Worm (Caenorhabditis elegans): ENCODE results near the gene M110.9.

Gene M110.9

DNA sequence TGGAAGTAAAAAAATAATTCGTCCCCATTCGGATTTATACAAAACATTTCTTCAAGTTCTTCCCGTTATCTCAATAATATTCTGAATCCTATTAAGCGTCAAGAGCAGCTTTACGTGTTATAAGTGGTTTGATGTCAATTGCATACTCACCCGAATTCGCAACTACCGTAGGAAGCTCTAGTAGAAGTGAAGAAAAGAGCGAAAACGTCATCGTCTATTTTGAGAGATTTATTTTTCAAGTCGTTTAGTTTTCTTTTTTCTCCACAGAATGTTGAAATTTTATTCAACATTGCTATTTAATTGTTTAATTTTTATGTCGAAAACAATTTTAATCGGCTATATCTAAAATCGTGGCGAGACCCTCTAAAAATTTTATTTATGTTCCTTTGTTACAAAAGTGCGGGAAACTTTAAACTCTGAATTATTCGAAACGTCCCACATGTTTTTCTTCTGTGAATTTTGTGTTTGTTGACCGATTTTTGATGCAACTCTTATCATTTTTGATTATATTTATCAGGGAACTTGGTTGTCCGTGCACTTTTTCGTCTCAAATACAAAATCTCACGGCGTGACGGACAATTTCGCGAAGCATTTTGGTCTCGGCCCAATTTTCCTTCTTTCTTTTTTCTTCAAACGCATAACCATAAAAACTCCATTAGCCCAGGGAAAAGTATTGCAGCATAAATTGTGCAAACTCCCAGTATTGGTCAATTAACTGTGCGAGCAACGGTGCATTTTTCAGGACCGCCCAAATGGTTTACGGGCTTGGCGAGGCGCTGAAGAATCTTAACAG, 39.0 kb downstream of the M110.9 start, which contains the start of gene tdc-1:
tdc-1 (plus strand) TSS at position 743 of the 793 bp plus-strand sequence.
- TF ChIP-seq sea-1 (GFP tag; conservative IDR thresholded peaks at IDR 0.05) (no peak), ceh-13 (GFP tag; optimal IDR thresholded peaks at IDR 0.05) (no peak), hmg-4 (GFP tag; optimal IDR thresholded peaks at IDR 0.05) (no peak), ceh-36 (tag; optimal IDR thresholded peaks at IDR 0.05) (no peak), aly-1 (tag; optimal IDR thresholded peaks at IDR 0.05) (no peak), ets-7 (tag; optimal IDR thresholded peaks at IDR 0.05) (no peak), ama-1 (optimal IDR thresholded peaks at IDR 0.05) (no peak)

DNA sequence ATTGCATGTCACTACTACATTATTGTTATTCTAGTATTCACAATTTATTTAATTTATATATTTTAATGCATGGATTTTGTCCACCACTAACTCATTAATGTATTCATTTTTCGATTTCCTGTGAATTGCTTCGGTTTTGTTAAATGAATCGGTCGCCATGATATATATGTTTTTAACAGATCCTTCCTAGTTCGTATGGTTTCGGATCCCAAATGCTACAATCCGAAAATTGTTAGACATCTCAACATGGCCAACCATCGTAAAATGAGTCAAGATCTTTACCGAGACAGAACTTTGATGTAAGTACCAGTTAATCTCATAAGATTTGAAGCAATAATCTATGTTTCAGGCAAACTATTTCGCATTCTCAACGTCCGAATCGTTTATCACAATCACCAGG, 42.0 kb downstream of the M110.9 start:
- TF ChIP-seq ama-1 (optimal IDR thresholded peaks at IDR 0.05) (no peak), sea-1 (GFP tag; conservative IDR thresholded peaks at IDR 0.05) (no peak), ets-7 (tag; optimal IDR thresholded peaks at IDR 0.05) (no peak), hnd-1 (tag; optimal IDR thresholded peaks at IDR 0.05) (no peak), tbx-11 (GFP tag; IDR thresholded peaks at IDR 0.05) (no peak), pes-1 (GFP tag; IDR thresholded peaks at IDR 0.05) (no peak), tbx-37 (GFP tag; conservative IDR thresholded peaks at IDR 0.05) (no peak), tra-4 (tag; optimal IDR thresholded peaks at IDR 0.05) (no peak), ceh-36 (tag; optimal IDR thresholded peaks at IDR 0.05) (no peak), F13C5.2 (tag; optimal IDR thresholded peaks at IDR 0.05) (no peak), aly-1 (tag; optimal IDR thresholded peaks at IDR 0.05) (no peak), flt-1 (GFP tag; IDR thresholded peaks at IDR 0.05) (no peak), hmg-4 (GFP tag; optimal IDR thresholded peaks at IDR 0.05) (no peak), hmbx-1 (tag; optimal IDR thresholded peaks at IDR 0.05) (no peak), ceh-13 (GFP tag; optimal IDR thresholded peaks at IDR 0.05) (no peak), B0310.2 (tag; optimal IDR thresholded peaks at IDR 0.05) (no peak), scrt-1 (GFP tag; IDR thresholded peaks at IDR 0.05) (no peak)

DNA sequence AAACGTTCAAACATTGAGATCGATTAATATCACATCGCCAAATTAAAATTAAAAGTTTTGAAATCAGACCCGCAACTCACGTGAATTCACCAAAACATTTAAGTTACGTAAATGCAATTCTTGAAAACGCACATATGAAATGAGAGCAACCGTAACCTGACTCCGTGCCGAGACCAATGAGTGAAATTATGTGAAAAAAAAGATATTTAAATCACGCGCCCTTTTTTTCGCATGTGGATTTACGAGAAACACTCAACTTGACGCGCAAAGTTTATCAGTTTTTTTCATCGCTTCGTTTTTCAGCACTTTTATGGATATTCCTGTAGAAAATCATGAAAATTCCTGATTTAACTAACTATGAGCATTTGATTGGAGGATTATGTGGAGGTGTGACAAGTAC, 45.0 kb downstream of the M110.9 start, which contains the start of the genes gei-14 and slc-25A32:
gei-14 (minus strand) TSS at position 175 of the 400 bp plus-strand sequence.
slc-25A32 (plus strand) TSS at position 242 of the 400 bp plus-strand sequence.
- TF ChIP-seq ets-7 (tag; optimal IDR thresholded peaks at IDR 0.05) (no peak), tbx-11 (GFP tag; IDR thresholded peaks at IDR 0.05) (no peak), ama-1 (optimal IDR thresholded peaks at IDR 0.05) (no peak), flt-1 (GFP tag; IDR thresholded peaks at IDR 0.05) (no peak)

DNA sequence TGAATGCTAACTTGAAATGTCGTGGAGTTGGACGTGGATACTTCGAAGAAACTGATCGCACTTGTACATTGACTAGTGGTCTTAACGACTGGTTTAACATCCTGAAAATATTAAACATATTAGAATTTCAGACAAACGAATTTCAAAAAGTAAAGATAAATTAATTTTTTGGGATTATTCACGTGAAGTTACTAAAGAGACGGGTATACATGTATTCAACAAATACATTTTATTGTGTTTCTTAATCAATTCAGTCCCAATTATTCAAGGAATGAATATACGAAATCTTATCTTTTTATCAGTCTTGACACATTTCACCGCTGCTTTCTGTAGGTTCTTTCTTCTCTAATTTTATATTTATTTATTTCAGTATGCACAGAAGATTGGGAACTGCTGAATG, 47.3 kb downstream of the M110.9 start, which contains the start of the genes mrpl-10 and clec-142:
mrpl-10 (minus strand) TSS at position 101 of the 400 bp plus-strand sequence.
clec-142 (plus strand) TSS at position 264 of the 400 bp plus-strand sequence.
- TF ChIP-seq F13C5.2 (tag; optimal IDR thresholded peaks at IDR 0.05) (no peak), ceh-36 (tag; optimal IDR thresholded peaks at IDR 0.05) (no peak), tbx-11 (GFP tag; IDR thresholded peaks at IDR 0.05) (no peak), tbx-37 (GFP tag; conservative IDR thresholded peaks at IDR 0.05) (no peak), hnd-1 (tag; optimal IDR thresholded peaks at IDR 0.05) (no peak), ets-7 (tag; optimal IDR thresholded peaks at IDR 0.05) (no peak), ceh-13 (GFP tag; optimal IDR thresholded peaks at IDR 0.05) (no peak), ama-1 (optimal IDR thresholded peaks at IDR 0.05) (no peak), pes-1 (GFP tag; IDR thresholded peaks at IDR 0.05) (no peak), hmbx-1 (tag; optimal IDR thresholded peaks at IDR 0.05) (no peak), flt-1 (GFP tag; IDR thresholded peaks at IDR 0.05) (no peak), sea-1 (GFP tag; conservative IDR thresholded peaks at IDR 0.05) (no peak), scrt-1 (GFP tag; IDR thresholded peaks at IDR 0.05) (no peak)
